Worm (Caenorhabditis elegans) whole organism, early embryonic: Measurements from ENCODE around the gene C06E1.9.

Experiments used
- ama-1 ChIP-seq: fragments of 150-350 bp; optimal IDR thresholded peaks from 2 replicates; lab custom pipeline; 2014
- ceh-36 ChIP-seq: sonication (generic microtip); optimal IDR thresholded peaks from 2 replicates; lab custom pipeline; 2016; ENCODE audit warnings: missing genetic modification characterization, inconsistent platforms, missing compliant biosample characterization
- pes-1 ChIP-seq: fragments of 200-800 bp; sonication (Bioruptor generic); IDR thresholded peaks from 2 replicates; pipeline ENCODE4 v1.3.6; 2022; ENCODE audit warnings: missing genetic modification reagents, missing genetic modification characterization, missing compliant biosample characterization
- scrt-1 ChIP-seq: fragments of 200-800 bp; sonication (Bioruptor generic); IDR thresholded peaks from 2 replicates; pipeline ENCODE4 v1.3.6; 2022; ENCODE audit warnings: missing genetic modification characterization, missing compliant biosample characterization
- sea-1 ChIP-seq: fragments of 200-800 bp; sonication (Bioruptor generic); conservative IDR thresholded peaks from 2 replicates; pipeline ENCODE4 v1.3.6; 2022; ENCODE audit warnings: missing genetic modification characterization, missing compliant biosample characterization

- TF ChIP-seq scrt-1 (GFP tag; lab: Robert Waterston, UW): no peak
- TF ChIP-seq sea-1: no peak
- TF ChIP-seq ceh-36 (tag; lab: Kevin White, UChicago): no peak
- no peak for TF ChIP-seq ama-1 (lab: Kevin White, UChicago)
- TF ChIP-seq pes-1 (GFP tag; lab: Robert Waterston, UW): no peak
Observed at ce11 chrIII:8652112-8652694, 42.6 kb upstream of the C06E1.9 start.
